Worm (Caenorhabditis elegans) whole organism, L3 larva: ENCODE results near the gene tat-3.

ENCODE experiments used
- R02D3.7 ChIP-seq: fragments of 150-350 bp; optimal IDR thresholded peaks from 2 replicates; lab custom pipeline; 2014; ENCODE audit warnings: missing biosample characterization, missing genetic modification characterization
- ZK546.5 ChIP-seq: sonication (generic microtip); optimal IDR thresholded peaks from 2 replicates; lab custom pipeline; 2017; ENCODE audit warnings: missing biosample characterization, missing genetic modification characterization
- aly-2 ChIP-seq: fragments of 150-350 bp; optimal IDR thresholded peaks from 2 replicates; lab custom pipeline; 2014; ENCODE audit warnings: missing biosample characterization, missing genetic modification characterization
- ama-1 ChIP-seq: fragments of 150-350 bp; optimal IDR thresholded peaks from 2 replicates; lab custom pipeline; 2018
- ceh-16 ChIP-seq: sonication (generic microtip); optimal IDR thresholded peaks from 2 replicates; lab custom pipeline; 2017; ENCODE audit warnings: missing biosample characterization, missing genetic modification characterization
- ceh-28 ChIP-seq: fragments of 150-350 bp; optimal IDR thresholded peaks from 2 replicates; lab custom pipeline; 2014; ENCODE audit warnings: missing biosample characterization, missing genetic modification reagents, missing genetic modification characterization
- ceh-82 ChIP-seq: fragments of 150-350 bp; optimal IDR thresholded peaks from 2 replicates; lab custom pipeline; 2014; ENCODE audit warnings: missing biosample characterization, missing genetic modification characterization
- daf-12 ChIP-seq: fragments of 150-350 bp; optimal IDR thresholded peaks from 2 replicates; lab custom pipeline; 2014; ENCODE audit warnings: missing biosample characterization, missing genetic modification reagents, missing genetic modification characterization
- egl-27 ChIP-seq: sonication (generic microtip); optimal IDR thresholded peaks from 4 replicates; lab custom pipeline; 2017; ENCODE audit warnings: missing biosample characterization, missing genetic modification reagents, missing genetic modification characterization
- egl-5 ChIP-seq: fragments of 150-350 bp; optimal IDR thresholded peaks from 2 replicates; lab custom pipeline; 2017; ENCODE audit warnings: missing biosample characterization, missing genetic modification reagents, missing genetic modification characterization, inconsistent platforms
- elt-2 ChIP-seq: sonication (generic microtip); optimal IDR thresholded peaks from 2 replicates; lab custom pipeline; 2016; ENCODE audit warnings: missing genetic modification reagents, mild to moderate bottlenecking, missing genetic modification characterization, missing compliant biosample characterization
- elt-3 ChIP-seq, 3 experiments: fragments of 150-350 bp in 1 of 3; sonication (generic microtip) in 2 of 3; optimal IDR thresholded peaks; 2 replicates in 2 of 3; 4 replicates in 1 of 3; lab custom pipeline; 2014 to 2017; ENCODE audit warnings: missing biosample characterization in 3 of 3, missing genetic modification characterization in 3 of 3
- fkh-2 ChIP-seq: fragments of 150-350 bp; optimal IDR thresholded peaks from 2 replicates; lab custom pipeline; 2014; ENCODE audit warnings: missing biosample characterization, missing genetic modification reagents, missing genetic modification characterization
- fos-1 ChIP-seq: fragments of 150-350 bp; optimal IDR thresholded peaks from 2 replicates; lab custom pipeline; 2014; ENCODE audit warnings: missing biosample characterization, missing genetic modification characterization
- hmg-11 ChIP-seq: sonication (generic microtip); optimal IDR thresholded peaks from 2 replicates; lab custom pipeline; 2016; ENCODE audit warnings: missing genetic modification characterization, missing compliant biosample characterization
- jun-1 ChIP-seq: fragments of 150-350 bp; optimal IDR thresholded peaks from 2 replicates; lab custom pipeline; 2014; ENCODE audit warnings: missing biosample characterization, missing genetic modification reagents, missing genetic modification characterization
- lin-39 ChIP-seq: fragments of 150-350 bp; optimal IDR thresholded peaks from 2 replicates; lab custom pipeline; 2018; ENCODE audit warnings: missing biosample characterization, missing genetic modification reagents, missing genetic modification characterization
- lsy-12 ChIP-seq: sonication (generic microtip); optimal IDR thresholded peaks from 2 replicates; lab custom pipeline; 2016; ENCODE audit warnings: mild to moderate bottlenecking, missing genetic modification characterization, missing compliant biosample characterization
- mdl-1 ChIP-seq: fragments of 150-350 bp; optimal IDR thresholded peaks from 2 replicates; lab custom pipeline; 2014; ENCODE audit warnings: missing biosample characterization, missing genetic modification characterization
- mml-1 ChIP-seq: fragments of 150-350 bp; sonication (generic microtip); optimal IDR thresholded peaks from 3 replicates; lab custom pipeline; 2014; ENCODE audit warnings: missing biosample characterization, missing genetic modification characterization
- nfya-1 ChIP-seq: sonication (generic microtip); optimal IDR thresholded peaks from 2 replicates; lab custom pipeline; 2017; ENCODE audit warnings: missing genetic modification characterization, mild to moderate bottlenecking, missing compliant biosample characterization, antibody characterized with exemption, moderate library complexity; ENCODE audit not compliant: insufficient read depth
- nhr-11 ChIP-seq: fragments of 150-350 bp; optimal IDR thresholded peaks from 2 replicates; lab custom pipeline; 2014; ENCODE audit warnings: missing biosample characterization, missing genetic modification characterization
- nhr-12 ChIP-seq: fragments of 150-350 bp; optimal IDR thresholded peaks from 2 replicates; lab custom pipeline; 2014; ENCODE audit warnings: missing biosample characterization, missing genetic modification characterization
- nhr-23 ChIP-seq: fragments of 150-350 bp; optimal IDR thresholded peaks from 2 replicates; lab custom pipeline; 2014; ENCODE audit warnings: missing biosample characterization, missing genetic modification reagents, missing genetic modification characterization
- nhr-237 ChIP-seq: fragments of 150-350 bp; optimal IDR thresholded peaks from 2 replicates; lab custom pipeline; 2014; ENCODE audit warnings: missing biosample characterization, missing genetic modification characterization
- nhr-25 ChIP-seq: sonication (generic microtip); optimal IDR thresholded peaks from 2 replicates; lab custom pipeline; 2017; ENCODE audit warnings: missing biosample characterization, missing genetic modification characterization
- nhr-28 ChIP-seq: fragments of 150-350 bp; optimal IDR thresholded peaks from 2 replicates; lab custom pipeline; 2014; ENCODE audit warnings: missing biosample characterization, missing genetic modification characterization
- nhr-43 ChIP-seq: sonication (generic microtip); optimal IDR thresholded peaks from 2 replicates; lab custom pipeline; 2016; ENCODE audit warnings: mild to moderate bottlenecking, missing genetic modification characterization, missing compliant biosample characterization; ENCODE audit not compliant: poor library complexity, severe bottlenecking
- nhr-67 ChIP-seq: fragments of 150-350 bp; optimal IDR thresholded peaks from 2 replicates; lab custom pipeline; 2014; ENCODE audit warnings: missing biosample characterization, missing genetic modification characterization
- nhr-76 ChIP-seq: fragments of 150-350 bp; sonication (generic microtip); optimal IDR thresholded peaks from 5 replicates; lab custom pipeline; 2014; ENCODE audit warnings: missing biosample characterization, missing genetic modification characterization
- nhr-77 ChIP-seq: fragments of 150-350 bp; optimal IDR thresholded peaks from 2 replicates; lab custom pipeline; 2014; ENCODE audit warnings: missing biosample characterization, missing genetic modification characterization
- pha-4 ChIP-seq: fragments of 150-350 bp; optimal IDR thresholded peaks from 2 replicates; lab custom pipeline; 2014; ENCODE audit warnings: missing biosample characterization, missing genetic modification reagents, missing genetic modification characterization
- pqm-1 ChIP-seq: fragments of 150-350 bp; optimal IDR thresholded peaks from 2 replicates; lab custom pipeline; 2017; ENCODE audit warnings: missing biosample characterization, missing genetic modification characterization, inconsistent platforms
- sea-2 ChIP-seq: fragments of 150-350 bp; sonication (generic microtip); optimal IDR thresholded peaks from 4 replicates; lab custom pipeline; 2014; ENCODE audit warnings: missing biosample characterization, missing genetic modification reagents, missing genetic modification characterization
- snpc-4 ChIP-seq: fragments of 150-350 bp; optimal IDR thresholded peaks from 2 replicates; lab custom pipeline; 2014; ENCODE audit warnings: missing biosample characterization, missing genetic modification characterization
- tbx-2 ChIP-seq: sonication (generic microtip); optimal IDR thresholded peaks from 2 replicates; lab custom pipeline; 2016; ENCODE audit warnings: mild to moderate bottlenecking, missing genetic modification characterization, missing compliant biosample characterization
- unc-39 ChIP-seq: sonication (generic microtip); optimal IDR thresholded peaks from 4 replicates; lab custom pipeline; 2017; ENCODE audit warnings: missing biosample characterization, missing genetic modification characterization
- zag-1 ChIP-seq: fragments of 150-350 bp; optimal IDR thresholded peaks from 2 replicates; lab custom pipeline; 2014; ENCODE audit warnings: missing biosample characterization, missing genetic modification characterization
- ztf-11 ChIP-seq: fragments of 150-350 bp; optimal IDR thresholded peaks from 2 replicates; lab custom pipeline; 2014; ENCODE audit warnings: missing biosample characterization, missing genetic modification characterization
- ztf-4 ChIP-seq: fragments of 150-350 bp; optimal IDR thresholded peaks from 2 replicates; lab custom pipeline; 2014; ENCODE audit warnings: missing biosample characterization, missing genetic modification characterization

The tat-3 gene

DNA sequence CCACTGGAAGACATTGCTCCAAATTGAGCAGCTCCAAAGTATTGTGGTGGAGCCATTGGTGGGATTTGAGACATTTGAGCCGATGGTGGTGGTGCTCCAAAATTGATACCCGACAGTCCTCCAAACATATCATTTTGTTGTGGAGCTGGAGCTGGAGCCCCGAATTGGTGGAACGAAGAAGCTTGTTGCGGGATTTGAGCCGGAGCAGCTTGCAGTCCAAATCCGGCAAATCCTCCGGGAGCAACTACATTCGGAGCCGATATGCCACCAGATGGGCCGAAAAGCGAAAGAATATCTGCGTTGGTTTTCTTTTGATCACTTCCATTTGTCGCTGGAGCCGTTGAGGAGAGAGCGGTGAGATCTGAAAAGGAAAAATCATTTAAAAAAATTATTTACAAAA is 7.6 kb upstream of the tat-3 start:
- TF ChIP-seq elt-3 (tag; optimal IDR thresholded peaks at IDR 0.05; lab: Kevin White, UChicago) (no peak), fos-1 (tag; lab: Kevin White, UChicago) (no peak), nhr-67 (no peak), nhr-25 (no peak), daf-12 (tag; lab: Kevin White, UChicago) (no peak), nfya-1 (tag; lab: Kevin White, UChicago) (no peak), ama-1 (lab: Kevin White, UChicago) (no peak)

DNA sequence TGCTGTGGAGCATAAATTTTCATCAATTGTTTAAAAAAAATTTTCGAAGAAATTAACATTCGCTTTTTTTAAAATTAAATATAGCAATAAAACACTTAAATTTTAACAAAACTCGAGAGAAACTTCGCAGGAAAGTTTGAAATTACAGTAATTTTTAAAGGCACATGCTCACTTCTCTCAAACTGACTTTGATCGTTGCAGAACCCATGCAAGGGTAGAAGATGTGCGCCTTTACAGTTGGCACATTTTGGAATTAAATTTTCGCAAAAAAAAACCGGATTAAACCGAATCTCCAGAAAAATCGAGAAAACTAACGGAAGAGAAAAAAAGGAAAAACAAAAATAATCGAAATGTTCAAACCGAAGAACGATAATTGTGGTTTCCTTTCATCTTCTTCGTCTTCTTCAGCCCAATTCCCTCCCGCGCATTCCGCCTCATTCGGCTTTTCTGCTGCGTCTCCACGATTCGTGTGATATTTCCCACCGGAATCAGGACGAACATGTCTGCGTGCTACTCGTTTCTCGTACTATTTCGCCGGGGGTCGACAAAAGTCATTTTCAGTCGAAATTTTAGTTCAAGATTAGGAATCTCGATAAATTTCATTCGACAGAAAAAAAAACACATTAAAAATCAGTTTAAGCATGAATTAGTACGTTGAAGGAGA is 5.9 kb upstream of the tat-3 start:
- TF ChIP-seq nhr-25: peak; percentile 45
- TF ChIP-seq hmg-11: peak; percentile 23
- no peak for TF ChIP-seq nhr-11
- peak; percentile 30 for TF ChIP-seq nhr-43
- TF ChIP-seq ama-1 (lab: Kevin White, UChicago): peak; percentile 8
- peak; percentile 67 for TF ChIP-seq nhr-23 (tag; lab: Kevin White, UChicago)
- TF ChIP-seq aly-2 (tag; lab: Kevin White, UChicago): no peak
- TF ChIP-seq, all 47 proteins: peak for 5

DNA sequence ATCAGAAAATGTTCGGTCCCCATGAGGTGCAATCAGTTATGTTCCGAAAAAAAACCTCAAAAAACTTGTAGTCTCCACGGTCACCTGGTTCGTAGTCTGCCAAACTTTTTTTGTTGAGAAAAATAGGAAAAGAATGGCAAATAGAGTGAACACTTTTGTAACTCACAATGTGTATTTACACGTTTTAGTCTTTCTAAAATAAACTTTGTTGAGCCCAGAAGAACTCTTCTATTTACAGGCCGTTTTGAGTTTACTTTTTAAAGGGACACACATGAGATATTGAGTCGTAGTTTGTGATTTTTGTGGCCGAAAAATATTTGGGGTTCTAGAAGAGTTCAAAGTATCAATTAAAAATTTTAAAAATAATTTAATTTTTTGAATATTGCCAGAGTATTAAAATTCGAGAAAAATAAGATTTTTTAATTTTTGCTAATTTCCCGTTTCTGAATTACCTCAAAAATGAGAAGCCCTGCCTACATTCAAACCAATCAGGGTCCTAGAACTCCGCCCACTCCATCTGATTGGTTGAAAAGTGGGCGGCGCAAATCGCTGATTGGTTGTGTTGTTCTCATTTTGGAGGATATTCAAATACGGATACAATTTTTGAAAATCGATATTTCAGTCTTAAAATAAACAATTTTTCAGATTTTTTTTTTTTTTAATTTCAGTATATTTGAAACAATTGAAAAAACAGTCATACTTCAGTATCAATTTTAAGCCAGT is 4.2 kb upstream of the tat-3 start:
- peak; percentile 94 for TF ChIP-seq pha-4 (tag; lab: Kevin White, UChicago)
- no peak for TF ChIP-seq fkh-2 (tag; lab: Kevin White, UChicago)
- TF ChIP-seq nfya-1 (tag; lab: Kevin White, UChicago): peak; percentile 89

DNA sequence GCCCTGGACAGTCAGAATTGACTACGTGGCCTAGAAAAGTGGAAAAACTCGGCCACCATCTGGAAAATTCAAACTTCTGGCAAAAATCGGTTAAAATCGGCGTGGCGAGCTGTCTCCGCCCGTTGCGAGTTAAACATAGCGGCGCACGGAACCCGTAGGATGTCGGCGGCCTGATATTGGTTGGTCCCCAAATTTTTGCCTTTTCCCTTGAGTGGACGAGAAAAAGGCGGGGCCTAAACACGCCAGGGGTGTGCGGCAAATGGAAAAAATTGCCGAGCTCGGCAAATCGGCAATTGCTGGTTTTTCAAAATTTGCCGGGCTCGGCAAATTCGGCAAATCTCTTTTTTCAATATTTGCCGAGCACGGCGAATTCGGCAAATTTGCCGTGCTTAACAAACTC is 2.8 kb upstream of the tat-3 start:
- no peak for TF ChIP-seq ceh-28
- no peak for TF ChIP-seq egl-5 (tag; lab: Kevin White, UChicago)
- no peak for TF ChIP-seq jun-1 (tag; lab: Kevin White, UChicago)
- no peak for TF ChIP-seq pqm-1 (tag; lab: Kevin White, UChicago)
- TF ChIP-seq nhr-12 (tag; lab: Kevin White, UChicago): no peak
- TF ChIP-seq lin-39 (tag; lab: Kevin White, UChicago): no peak
- TF ChIP-seq, all 47 proteins: peak for 0

DNA sequence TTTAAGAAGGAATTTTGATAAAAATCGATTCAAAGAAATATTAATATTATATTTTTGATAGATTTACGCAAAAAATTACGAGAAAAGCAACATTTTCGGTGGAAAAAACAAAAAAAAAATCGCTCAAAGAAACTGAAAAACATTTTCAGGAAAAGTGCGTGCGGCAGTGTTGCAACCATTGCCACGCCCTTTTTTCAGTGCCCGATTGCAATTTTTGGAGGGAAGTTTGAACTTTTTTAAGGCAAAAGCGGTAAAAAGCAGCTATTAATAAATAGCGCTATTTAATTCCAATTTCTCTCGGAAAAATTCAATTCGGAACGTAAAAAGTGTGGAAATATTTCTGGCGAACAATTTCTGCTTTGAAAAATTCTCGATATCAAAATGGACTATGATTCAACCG is 9.4 kb downstream of the tat-3 start:
- TF ChIP-seq ama-1 (lab: Kevin White, UChicago) (no peak), tbx-2 (tag; lab: Kevin White, UChicago) (no peak)

DNA sequence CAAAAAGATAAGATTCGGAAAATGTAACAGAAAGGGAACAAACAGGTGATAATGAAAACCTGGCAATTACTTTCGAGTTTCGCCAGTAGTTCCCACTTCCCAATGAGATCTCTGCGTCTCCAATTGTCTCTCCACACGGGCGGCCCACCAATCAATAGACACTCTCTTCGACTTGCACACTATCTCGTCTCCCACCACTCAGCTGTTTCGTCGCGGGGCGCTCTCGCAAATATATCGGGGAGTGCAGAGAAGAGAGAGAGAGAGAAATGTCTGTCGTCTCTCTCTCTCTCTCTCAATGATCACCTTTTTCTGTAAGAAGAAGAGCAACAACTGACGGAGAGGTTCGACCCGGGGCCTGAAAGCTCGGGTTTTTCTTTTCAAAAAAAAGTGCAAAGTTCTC is 10.3 kb downstream of the tat-3 start:
- TF ChIP-seq snpc-4 (tag; lab: Kevin White, UChicago) (peak; percentile 50), lsy-12 (tag; lab: Kevin White, UChicago) (peak; percentile 71), ZK546.5 (no peak), nhr-237 (no peak), nfya-1 (tag; lab: Kevin White, UChicago) (peak; percentile 97), nhr-12 (tag; lab: Kevin White, UChicago) (no peak), ceh-28 (peak; percentile 95), sea-2 (no peak), nhr-25 (peak; percentile 81), nhr-43 (peak; percentile 22), mdl-1 (tag; lab: Kevin White, UChicago) (peak; percentile 70), hmg-11 (peak; percentile 98), egl-27 (tag; lab: Kevin White, UChicago) (peak; percentile 29), ceh-16 (no peak), ceh-82 (tag; lab: Kevin White, UChicago) (peak; percentile 45), nhr-11 (peak; percentile 6), fos-1 (tag; lab: Kevin White, UChicago) (no peak), nhr-76 (tag; lab: Kevin White, UChicago) (no peak), egl-5 (tag; lab: Kevin White, UChicago) (peak; percentile 82), daf-12 (tag; lab: Kevin White, UChicago) (no peak), nhr-28 (tag; lab: Kevin White, UChicago) (no peak), elt-2 (tag; lab: Kevin White, UChicago) (peak; percentile 86), ztf-4 (tag; lab: Kevin White, UChicago) (no peak), unc-39 (tag; lab: Kevin White, UChicago) (no peak), ztf-11 (tag; lab: Kevin White, UChicago) (no peak), nhr-67 (no peak), zag-1 (tag; lab: Kevin White, UChicago) (no peak), fkh-2 (tag; lab: Kevin White, UChicago) (no peak), pha-4 (tag; lab: Kevin White, UChicago) (peak; percentile 88), mml-1 (tag; lab: Kevin White, UChicago) (no peak), R02D3.7 (tag; lab: Kevin White, UChicago) (peak; percentile 56), nhr-77 (tag; lab: Kevin White, UChicago) (no peak)
